Fruit fly (Drosophila melanogaster) whole organism, pupa: Measurements from ENCODE around the gene AP-2alpha.

Source experiments
- CG10348 ChIP-seq: fragments of 200-800 bp; sonication (Bioruptor generic); IDR thresholded peaks from 2 replicates; pipeline ENCODE4 v1.3.6; 2022; ENCODE audit warnings: missing biosample characterization, missing genetic modification characterization
- CG17806 ChIP-seq: fragments of 200-800 bp; sonication (Bioruptor generic); optimal IDR thresholded peaks from 2 replicates; lab custom pipeline; 2018; ENCODE audit warnings: missing biosample characterization, mild to moderate bottlenecking, missing genetic modification characterization, moderate library complexity
- CG32121 ChIP-seq: fragments of 200-800 bp; sonication (Bioruptor generic); IDR thresholded peaks from 2 replicates; pipeline ENCODE4 v1.3.6; 2022; ENCODE audit warnings: missing biosample characterization, missing genetic modification characterization
- CG34367 ChIP-seq: fragments of 200-800 bp; sonication (Bioruptor generic); optimal IDR thresholded peaks from 2 replicates; lab custom pipeline; 2018; ENCODE audit warnings: missing biosample characterization, mild to moderate bottlenecking, missing genetic modification characterization
- CG8301 ChIP-seq: fragments of 200-800 bp; sonication (Bioruptor generic); optimal IDR thresholded peaks from 2 replicates; lab custom pipeline; 2018; ENCODE audit warnings: missing biosample characterization, mild to moderate bottlenecking, missing genetic modification characterization

DNA sequence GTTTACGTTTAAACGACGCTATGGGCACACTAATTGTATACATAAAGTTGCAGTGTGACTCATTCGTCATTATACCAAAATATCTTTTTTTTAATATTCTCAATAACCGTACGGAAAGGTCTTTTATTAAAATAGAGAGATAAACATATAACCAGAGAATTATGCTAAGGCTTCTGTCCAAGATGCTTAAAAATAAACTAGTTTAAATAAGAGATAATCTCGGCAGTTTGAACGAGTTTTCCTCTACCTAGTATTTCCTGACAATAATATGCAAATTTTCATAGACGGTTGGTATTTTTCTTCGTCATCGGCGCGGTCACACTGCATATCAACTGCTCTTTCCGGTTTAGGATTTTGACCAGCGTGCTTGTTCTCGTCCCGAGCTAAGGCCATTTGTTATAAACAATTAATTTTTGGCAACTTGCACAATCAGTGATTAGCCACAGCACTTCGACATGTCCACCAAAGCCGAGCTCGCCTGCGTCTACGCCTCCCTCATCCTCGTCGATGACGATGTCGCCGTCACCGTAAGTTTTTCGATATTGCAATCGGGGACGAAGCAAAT, 5.1 kb upstream of the AP-2alpha start, which contains the start of the genes CG13690 and RpLP1:
- TF ChIP-seq CG34367 (tag; lab: Kevin White, UChicago) (peak; percentile 51), CG17806 (no peak), CG32121 (GFP tag; lab: Robert Waterston, UW) (peak; percentile 40; the same call in 1 of the 2 replicates), CG10348 (no peak), CG8301 (tag; lab: Kevin White, UChicago) (peak; percentile 13)
